Worm (Caenorhabditis elegans): ENCODE data around the gene R12B2.7.

ce11 chrIII:5839147-5839546 is 24.3 kb downstream of the R12B2.7 start:
- TF ChIP-seq skn-1 (tag; optimal IDR thresholded peaks at IDR 0.05) (no peak), egl-13 (tag; optimal IDR thresholded peaks at IDR 0.05) (no peak), vab-15 (tag; optimal IDR thresholded peaks at IDR 0.05) (no peak), blmp-1 (tag; optimal IDR thresholded peaks at IDR 0.05) (no peak)

All from whole organism, L1 larva.